Fruit fly (Drosophila melanogaster) whole organism, embryonic: ENCODE results near the gene bib.
A peak's percentile ranks its signal among the peaks of the same experiment; 100 is the strongest.

Source experiments
- Bdp1 ChIP-seq: fragments of 200-800 bp; sonication (Bioruptor generic); optimal IDR thresholded peaks from 3 replicates; lab custom pipeline; 2016; ENCODE audit warnings: missing biosample characterization, missing genetic modification characterization
- Bgb ChIP-seq: fragments of 200-800 bp; sonication (Bioruptor generic); IDR thresholded peaks from 2 replicates; pipeline ENCODE4 v1.3.6; 2022; ENCODE audit warnings: missing biosample characterization, missing genetic modification characterization; ENCODE audit not compliant: partially characterized antibody
- CG11504 ChIP-seq: fragments of 200-800 bp; sonication (Bioruptor generic); optimal IDR thresholded peaks from 3 replicates; lab custom pipeline; 2019; ENCODE audit warnings: missing biosample characterization, mild to moderate bottlenecking, missing genetic modification characterization, moderate library complexity
- CG12071 ChIP-seq: fragments of 200-800 bp; sonication (Bioruptor generic); optimal IDR thresholded peaks from 3 replicates; lab custom pipeline; 2018; ENCODE audit warnings: missing biosample characterization, mild to moderate bottlenecking, missing genetic modification characterization
- CG15011 ChIP-seq: fragments of 200-800 bp; sonication (Bioruptor generic); optimal IDR thresholded peaks from 3 replicates; lab custom pipeline; 2018; ENCODE audit warnings: missing biosample characterization, mild to moderate bottlenecking, missing genetic modification characterization
- CG15514 ChIP-seq: fragments of 200-800 bp; sonication (Bioruptor generic); optimal IDR thresholded peaks from 3 replicates; lab custom pipeline; 2017; ENCODE audit warnings: missing biosample characterization, missing genetic modification characterization, mild to moderate bottlenecking, moderate library complexity, missing genetic modification reagents
- CG17186 ChIP-seq: fragments of 200-800 bp; sonication (Bioruptor generic); optimal IDR thresholded peaks from 3 replicates; lab custom pipeline; 2017; ENCODE audit warnings: missing biosample characterization, missing genetic modification reagents, missing genetic modification characterization
- CG17359 ChIP-seq: fragments of 200-800 bp; sonication (Bioruptor generic); optimal IDR thresholded peaks from 3 replicates; lab custom pipeline; 2018; ENCODE audit warnings: missing biosample characterization, mild to moderate bottlenecking, missing genetic modification characterization, moderate library complexity
- CG4854 ChIP-seq: fragments of 200-800 bp; sonication (Bioruptor generic); optimal IDR thresholded peaks from 2 replicates; lab custom pipeline; 2016; ENCODE audit warnings: missing biosample characterization, missing genetic modification characterization, inconsistent platforms
- CG8765 ChIP-seq: fragments of 200-800 bp; sonication (Bioruptor generic); IDR thresholded peaks from 2 replicates; pipeline ENCODE4 v1.3.6; 2022; ENCODE audit warnings: missing biosample characterization, missing genetic modification characterization
- CG8944 ChIP-seq: fragments of 200-800 bp; sonication (Bioruptor generic); optimal IDR thresholded peaks from 3 replicates; lab custom pipeline; 2016; ENCODE audit warnings: missing biosample characterization, missing genetic modification characterization
- CG9437 ChIP-seq: fragments of 200-800 bp; sonication (Bioruptor generic); optimal IDR thresholded peaks from 2 replicates; lab custom pipeline; 2018; ENCODE audit warnings: missing biosample characterization, mild to moderate bottlenecking, missing genetic modification characterization
- CG9727 ChIP-seq: fragments of 200-800 bp; sonication (Bioruptor generic); optimal IDR thresholded peaks from 3 replicates; lab custom pipeline; 2017; ENCODE audit warnings: missing biosample characterization, mild to moderate bottlenecking, missing genetic modification characterization
- Dad ChIP-seq: fragments of 200-800 bp; sonication (Bioruptor generic); optimal IDR thresholded peaks from 3 replicates; lab custom pipeline; 2016; ENCODE audit warnings: missing biosample characterization, missing genetic modification characterization
- Drgx ChIP-seq: fragments of 200-800 bp; sonication (Bioruptor generic); IDR thresholded peaks from 2 replicates; pipeline ENCODE4 v1.3.6; 2022; ENCODE audit warnings: missing biosample characterization, missing genetic modification characterization
- E2f2 ChIP-seq: fragments of 200-800 bp; sonication (Bioruptor generic); IDR thresholded peaks from 2 replicates; pipeline ENCODE4 v1.3.6; 2022; ENCODE audit warnings: missing biosample characterization, missing genetic modification characterization
- Ets65A ChIP-seq: fragments of 200-800 bp; sonication (Bioruptor generic); peaks from one replicate; lab custom pipeline; 2016; ENCODE audit warnings: missing biosample characterization, missing genetic modification characterization
- HHEX ChIP-seq: fragments of 200-800 bp; sonication (Bioruptor generic); optimal IDR thresholded peaks from 3 replicates; lab custom pipeline; 2017; ENCODE audit warnings: missing biosample characterization, mild to moderate bottlenecking, missing genetic modification characterization, missing genetic modification reagents
- HLH54F ChIP-seq: fragments of 200-800 bp; sonication (Bioruptor generic); optimal IDR thresholded peaks from 3 replicates; lab custom pipeline; 2016; ENCODE audit warnings: missing biosample characterization, missing genetic modification characterization
- Hey ChIP-seq: fragments of 200-800 bp; sonication (Bioruptor generic); optimal IDR thresholded peaks from 3 replicates; lab custom pipeline; 2018; ENCODE audit warnings: missing biosample characterization, mild to moderate bottlenecking, missing genetic modification characterization
- Hsf ChIP-seq: fragments of 200-800 bp; sonication (Bioruptor generic); optimal IDR thresholded peaks from 3 replicates; lab custom pipeline; 2016; ENCODE audit warnings: missing biosample characterization, missing genetic modification characterization
- MTF-1 ChIP-seq: fragments of 200-800 bp; sonication (Bioruptor generic); optimal IDR thresholded peaks from 2 replicates; lab custom pipeline; 2018; ENCODE audit warnings: missing biosample characterization, mild to moderate bottlenecking, missing genetic modification characterization, borderline replicate concordance
- Oli ChIP-seq: fragments of 200-800 bp; sonication (Bioruptor generic); optimal IDR thresholded peaks from 2 replicates; lab custom pipeline; 2018; ENCODE audit warnings: missing biosample characterization, mild to moderate bottlenecking, missing genetic modification characterization, moderate library complexity
- Optix ChIP-seq: fragments of 200-800 bp; sonication (Bioruptor generic); IDR thresholded peaks from 3 replicates; pipeline ENCODE4 v1.3.6; 2022; ENCODE audit warnings: missing biosample characterization, missing genetic modification characterization
- Side ChIP-seq: fragments of 200-800 bp; sonication (Bioruptor generic); optimal IDR thresholded peaks from 2 replicates; lab custom pipeline; 2016; ENCODE audit warnings: missing biosample characterization, missing genetic modification characterization
- Vsx1 ChIP-seq: fragments of 200-800 bp; sonication (Bioruptor generic); optimal IDR thresholded peaks from 2 replicates; lab custom pipeline; 2017; ENCODE audit warnings: missing biosample characterization, mild to moderate bottlenecking, missing genetic modification characterization, missing genetic modification reagents
- al ChIP-seq: fragments of 200-800 bp; sonication (Bioruptor generic); IDR thresholded peaks from 2 replicates; pipeline ENCODE4 v1.3.6; 2022; ENCODE audit warnings: missing biosample characterization, missing genetic modification characterization
- ap ChIP-seq: fragments of 200-800 bp; sonication (Bioruptor generic); IDR thresholded peaks from 2 replicates; pipeline ENCODE4 v1.3.6; 2022; ENCODE audit warnings: missing biosample characterization, missing genetic modification characterization
- cad ChIP-seq: fragments of >200 bp; optimal IDR thresholded peaks from 2 replicates; lab custom pipeline; 2017; ENCODE audit warnings: missing biosample characterization, missing genetic modification characterization
- cas ChIP-seq: fragments of 200-800 bp; sonication (Bioruptor generic); IDR thresholded peaks from 2 replicates; pipeline ENCODE4 v1.3.6; 2022; ENCODE audit warnings: missing biosample characterization, missing genetic modification characterization
- caup ChIP-seq: fragments of 200-800 bp; sonication (Bioruptor generic); optimal IDR thresholded peaks from 3 replicates; lab custom pipeline; 2017; ENCODE audit warnings: missing biosample characterization, mild to moderate bottlenecking, missing genetic modification characterization, moderate library complexity; ENCODE audit not compliant: severe bottlenecking
- chn ChIP-seq: fragments of 200-800 bp; sonication (Bioruptor generic); optimal IDR thresholded peaks from 2 replicates; lab custom pipeline; 2016; ENCODE audit warnings: missing biosample characterization, missing genetic modification characterization
- corto ChIP-seq: fragments of 200-800 bp; sonication (Bioruptor generic); optimal IDR thresholded peaks from 2 replicates; lab custom pipeline; 2016; ENCODE audit warnings: missing biosample characterization, mild to moderate bottlenecking, missing genetic modification characterization, moderate library complexity
- dati ChIP-seq: fragments of 200-800 bp; sonication (Bioruptor generic); IDR thresholded peaks from 2 replicates; pipeline ENCODE4 v1.3.6; 2022; ENCODE audit warnings: missing biosample characterization, missing genetic modification characterization
- dm ChIP-seq: fragments of 200-800 bp; sonication (Bioruptor generic); optimal IDR thresholded peaks from 3 replicates; lab custom pipeline; 2016; ENCODE audit warnings: missing biosample characterization, missing genetic modification characterization
- emc ChIP-seq: fragments of 200-800 bp; sonication (Bioruptor generic); optimal IDR thresholded peaks from 2 replicates; lab custom pipeline; 2016; ENCODE audit warnings: missing biosample characterization, missing genetic modification characterization
- en ChIP-seq: fragments of 200-800 bp; sonication (Bioruptor generic); optimal IDR thresholded peaks from 2 replicates; lab custom pipeline; 2016; ENCODE audit warnings: missing biosample characterization, missing genetic modification characterization
- ftz-f1 ChIP-seq: fragments of 200-800 bp; sonication (Bioruptor generic); optimal IDR thresholded peaks from 2 replicates; lab custom pipeline; 2016; ENCODE audit warnings: missing biosample characterization, missing genetic modification characterization
- fu2 ChIP-seq: fragments of 200-800 bp; sonication (Bioruptor generic); optimal IDR thresholded peaks from 2 replicates; lab custom pipeline; 2016; ENCODE audit warnings: missing biosample characterization, missing genetic modification characterization
- gce ChIP-seq: fragments of 200-800 bp; sonication (Bioruptor generic); IDR thresholded peaks from 3 replicates; pipeline ENCODE4 v1.3.6; 2022; ENCODE audit warnings: missing biosample characterization, missing genetic modification characterization
- gfzf ChIP-seq: fragments of 200-800 bp; sonication (Bioruptor generic); optimal IDR thresholded peaks from 2 replicates; lab custom pipeline; 2016; ENCODE audit warnings: missing biosample characterization, mild to moderate bottlenecking, missing genetic modification characterization, moderate library complexity
- hth ChIP-seq: fragments of >200 bp; optimal IDR thresholded peaks from 2 replicates; lab custom pipeline; 2017; ENCODE audit warnings: inconsistent platforms
- ind ChIP-seq: fragments of 200-800 bp; sonication (Bioruptor generic); optimal IDR thresholded peaks from 3 replicates; lab custom pipeline; 2016; ENCODE audit warnings: missing biosample characterization, missing genetic modification characterization
- inv ChIP-seq: fragments of 200-800 bp; sonication (Bioruptor generic); IDR thresholded peaks from 2 replicates; pipeline ENCODE4 v1.3.6; 2022; ENCODE audit warnings: missing biosample characterization, missing genetic modification characterization; ENCODE audit not compliant: partially characterized antibody
- kah ChIP-seq: fragments of 200-800 bp; sonication (Bioruptor generic); optimal IDR thresholded peaks from 2 replicates; lab custom pipeline; 2018; ENCODE audit warnings: missing biosample characterization, mild to moderate bottlenecking, missing genetic modification characterization
- lola ChIP-seq, 3 experiments: fragments of >200 bp in 2 of 3; fragments of 200-800 bp in 1 of 3; sonication (Bioruptor generic) in 1 of 3; optimal IDR thresholded peaks; 2 replicates each; lab custom pipeline; 2017 to 2019; ENCODE audit warnings: missing biosample characterization in 3 of 3, missing genetic modification characterization in 3 of 3, mild to moderate bottlenecking in 1 of 3, moderate library complexity in 1 of 3
- peb ChIP-seq: fragments of 200-800 bp; sonication (Bioruptor generic); IDR thresholded peaks from 2 replicates; pipeline ENCODE4 v1.3.6; 2022; ENCODE audit warnings: missing biosample characterization, missing genetic modification characterization
- pho ChIP-seq: fragments of 200-800 bp; sonication (Bioruptor generic); optimal IDR thresholded peaks from 2 replicates; lab custom pipeline; 2016; ENCODE audit warnings: missing biosample characterization, missing genetic modification characterization
- psq ChIP-seq: fragments of 200-800 bp; sonication (Bioruptor generic); optimal IDR thresholded peaks from 2 replicates; lab custom pipeline; 2017; ENCODE audit warnings: missing biosample characterization, missing genetic modification characterization
- scrt ChIP-seq: fragments of 200-800 bp; sonication (Bioruptor generic); optimal IDR thresholded peaks from 2 replicates; lab custom pipeline; 2018; ENCODE audit warnings: missing biosample characterization, mild to moderate bottlenecking, missing genetic modification characterization, moderate library complexity
- slp2 ChIP-seq: fragments of 200-800 bp; sonication (Bioruptor generic); optimal IDR thresholded peaks from 2 replicates; lab custom pipeline; 2016; ENCODE audit warnings: missing biosample characterization, missing genetic modification characterization

The bib gene

DNA sequence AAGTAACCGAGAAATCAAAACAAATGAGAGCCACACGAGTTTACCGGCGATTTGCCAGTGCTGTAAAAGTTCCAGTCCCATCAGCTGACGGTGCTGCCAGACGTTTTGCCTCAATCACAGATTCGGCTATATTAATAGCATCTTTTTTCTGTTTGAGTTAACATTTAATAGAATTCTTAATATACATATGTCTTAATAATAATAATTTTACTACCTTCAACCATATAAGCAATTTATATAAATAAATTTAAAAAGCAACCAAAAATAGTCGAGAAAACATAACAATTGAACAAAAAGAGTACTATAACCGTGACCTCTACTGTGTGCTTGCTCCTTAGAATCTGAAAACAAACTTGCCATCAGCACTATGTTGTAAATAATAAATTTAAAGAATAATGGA, 30.3 kb upstream of the bib start, which contains the start of the genes CG13126 and CG4709 (continued):
- TF ChIP-seq MTF-1 (GFP tag; lab: Kevin White, UChicago) = peak; percentile 67
- peak; percentile 26 for TF ChIP-seq slp2 (GFP tag; lab: Kevin White, UChicago)
- peak; percentile 95 for TF ChIP-seq CG17359 (tag; lab: Kevin White, UChicago)
- TF ChIP-seq Ets65A (GFP tag; lab: Kevin White, UChicago) = peak; percentile 90
- peak; percentile 77 for TF ChIP-seq kah (GFP tag; lab: Kevin White, UChicago)
- peak; percentile 91 for TF ChIP-seq CG11504 (tag; lab: Kevin White, UChicago)
- TF ChIP-seq Side = peak; percentile 28
- peak; percentile 87 for TF ChIP-seq scrt (GFP tag; lab: Kevin White, UChicago)
- peak; percentile 29 for TF ChIP-seq CG12071 (GFP tag; lab: Kevin White, UChicago)
- TF ChIP-seq emc (GFP tag; lab: Kevin White, UChicago) = peak; percentile 1
- TF ChIP-seq Oli (tag; lab: Kevin White, UChicago) = peak; percentile 92
- TF ChIP-seq dati = peak; percentile 10; the same call in 1 of the 2 replicates
- TF ChIP-seq E2f2 (GFP tag; lab: Robert Waterston, UW) = peak; percentile 76
- peak; percentile 73; the same call in 2 of the 3 replicates for TF ChIP-seq gce (GFP tag; lab: Robert Waterston, UW)
- TF ChIP-seq Bgb = no peak
- peak; percentile 24 for TF ChIP-seq en
- TF ChIP-seq caup = peak; percentile 90
- peak; percentile 5 for TF ChIP-seq fu2 (GFP tag; lab: Kevin White, UChicago)
- peak; percentile 30 for TF ChIP-seq CG8944 (GFP tag; lab: Kevin White, UChicago)
- TF ChIP-seq peb = peak; percentile 78
- peak; percentile 64 for TF ChIP-seq psq (GFP tag; lab: Kevin White, UChicago)
- peak; percentile 6 for TF ChIP-seq HLH54F (GFP tag; lab: Kevin White, UChicago)
- peak; percentile 91 for TF ChIP-seq Drgx
- TF ChIP-seq CG17186 (GFP tag; lab: Kevin White, UChicago) = peak; percentile 19
- peak; percentile 51 for TF ChIP-seq chn (GFP tag; lab: Kevin White, UChicago)
- no peak for TF ChIP-seq ftz-f1 (GFP tag; lab: Kevin White, UChicago)
- peak; percentile 92 for TF ChIP-seq HHEX (GFP tag; lab: Kevin White, UChicago)
- TF ChIP-seq corto (GFP tag; lab: Kevin White, UChicago) = peak; percentile 82
- TF ChIP-seq al = peak; percentile 78
- peak; percentile 86 for TF ChIP-seq CG15514 (GFP tag; lab: Kevin White, UChicago)
- no peak for TF ChIP-seq cad (GFP tag; lab: Kevin White, UChicago)
- TF ChIP-seq lola (GFP tag; optimal IDR thresholded peaks at IDR 0.05; lab: Kevin White, UChicago) = peak in 1 of 3 experiments; percentile 90
- no peak for TF ChIP-seq inv (GFP tag; lab: Robert Waterston, UW)
- peak; percentile 86 for TF ChIP-seq Vsx1 (GFP tag; lab: Kevin White, UChicago)
- TF ChIP-seq gfzf (GFP tag; lab: Kevin White, UChicago) = no peak
- peak; percentile 74 for TF ChIP-seq CG8765 (GFP tag; lab: Robert Waterston, UW)
- peak; percentile 96 for TF ChIP-seq CG9727 (GFP tag; lab: Kevin White, UChicago)
- peak; percentile 83 for TF ChIP-seq ap (GFP tag; lab: Robert Waterston, UW)
- TF ChIP-seq Dad (GFP tag; lab: Kevin White, UChicago) = peak; percentile 57
- peak; percentile 72 for TF ChIP-seq cas (GFP tag; lab: Robert Waterston, UW)
- no peak for TF ChIP-seq Hey (tag; lab: Kevin White, UChicago)
- TF ChIP-seq ind (GFP tag; lab: Kevin White, UChicago) = peak; percentile 91
- TF ChIP-seq Bdp1 (GFP tag; lab: Kevin White, UChicago) = peak; percentile 28
- TF ChIP-seq CG9437 (GFP tag; lab: Kevin White, UChicago) = peak; percentile 82
- peak; percentile 63 for TF ChIP-seq Hsf (GFP tag; lab: Kevin White, UChicago)
- no peak for TF ChIP-seq hth
- TF ChIP-seq CG4854 (GFP tag; lab: Kevin White, UChicago) = peak; percentile 64
- TF ChIP-seq dm (GFP tag; lab: Kevin White, UChicago) = peak; percentile 20
- peak; percentile 66; the same call in 2 of the 3 replicates for TF ChIP-seq Optix (GFP tag; lab: Robert Waterston, UW)
- peak; percentile 77 for TF ChIP-seq CG15011
- TF ChIP-seq pho = no peak
